Fruit fly (Drosophila melanogaster) whole organism, prepupa: ENCODE measurements around the gene wrm1.

ENCODE experiments used
- Blimp-1 ChIP-seq: fragments of 200-800 bp; sonication (Bioruptor generic); optimal IDR thresholded peaks from 3 replicates; lab custom pipeline; 2017; ENCODE audit warnings: missing biosample characterization, missing genetic modification characterization, mild to moderate bottlenecking, moderate library complexity, missing genetic modification reagents
- CG31627 ChIP-seq: fragments of 200-800 bp; sonication (Bioruptor generic); optimal IDR thresholded peaks from 3 replicates; lab custom pipeline; 2016; ENCODE audit warnings: missing biosample characterization, missing genetic modification characterization
- CG6854 ChIP-seq: fragments of 200-800 bp; sonication (Bioruptor generic); optimal IDR thresholded peaks from 2 replicates; lab custom pipeline; 2017; ENCODE audit warnings: missing biosample characterization, mild to moderate bottlenecking, missing genetic modification characterization
- CG8632 ChIP-seq: fragments of 200-800 bp; sonication (Bioruptor generic); optimal IDR thresholded peaks from 3 replicates; lab custom pipeline; 2016; ENCODE audit warnings: missing biosample characterization, missing genetic modification characterization
- Gug ChIP-seq: fragments of 200-800 bp; sonication (Bioruptor generic); IDR thresholded peaks from 2 replicates; pipeline ENCODE4 v1.3.6; 2022; ENCODE audit warnings: missing biosample characterization, missing genetic modification characterization
- dsx ChIP-seq: fragments of 200-800 bp; optimal IDR thresholded peaks from 3 replicates; lab custom pipeline; 2019; ENCODE audit warnings: missing biosample characterization, mild to moderate bottlenecking, missing genetic modification characterization, moderate library complexity; ENCODE audit not compliant: poor library complexity, severe bottlenecking
- spab ChIP-seq: fragments of 200-800 bp; sonication (Bioruptor generic); optimal IDR thresholded peaks from 2 replicates; lab custom pipeline; 2017; ENCODE audit warnings: missing biosample characterization, mild to moderate bottlenecking, missing genetic modification characterization, missing genetic modification reagents

DNA sequence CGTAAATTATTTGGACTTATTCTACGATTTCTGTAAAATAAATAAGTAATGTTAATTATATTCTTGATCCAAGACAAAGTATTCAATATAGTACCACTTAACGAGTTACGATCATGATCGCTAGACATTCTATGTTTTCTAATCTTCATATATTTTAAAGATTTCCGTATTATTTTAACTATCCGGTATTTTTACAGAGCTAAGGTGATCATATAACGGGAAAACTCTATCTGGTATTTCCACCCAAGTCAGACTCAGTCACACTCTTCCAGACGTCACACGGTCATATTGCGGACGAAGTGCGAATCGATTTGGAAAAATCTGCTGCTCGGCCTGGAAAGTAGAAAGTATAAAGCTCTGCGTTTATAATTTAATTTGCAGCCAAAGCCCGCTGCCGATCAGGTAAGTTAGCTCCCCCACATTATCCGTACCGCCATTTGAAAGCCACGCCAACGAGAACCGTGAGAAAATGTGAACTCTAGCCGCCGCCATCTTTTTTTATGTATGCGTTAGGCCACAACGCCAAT is 4.3 kb upstream of the wrm1 start, which contains the start of the genes lark and eco:
- no peak for TF ChIP-seq dsx (GFP tag; lab: Kevin White, UChicago)
- TF ChIP-seq CG31627 (GFP tag; lab: Kevin White, UChicago) = no peak
- no peak for TF ChIP-seq Gug (GFP tag; lab: Robert Waterston, UW)
- no peak for TF ChIP-seq CG8632
- TF ChIP-seq Blimp-1 = no peak
- no peak for TF ChIP-seq spab
- peak; percentile 68 for TF ChIP-seq CG6854
